Worm (Caenorhabditis elegans) whole organism, mixed stage, embryonic: ENCODE measurements around the gene srbc-33.

Experiments
- M03D4.4 ChIP-seq: sonication (generic microtip); optimal IDR thresholded peaks from 2 replicates; lab custom pipeline; 2017; ENCODE audit warnings: mild to moderate bottlenecking, missing genetic modification characterization, missing compliant biosample characterization
- bed-3 ChIP-seq: fragments of 200-800 bp; sonication (Bioruptor generic); optimal IDR thresholded peaks from 3 replicates; lab custom pipeline; 2018; ENCODE audit warnings: mild to moderate bottlenecking, missing genetic modification characterization, moderate library complexity, missing compliant biosample characterization
- blmp-1 ChIP-seq: fragments of 150-350 bp; optimal IDR thresholded peaks from 2 replicates; lab custom pipeline; 2014; ENCODE audit warnings: missing biosample characterization, missing genetic modification characterization
- ceh-39 ChIP-seq: fragments of 150-350 bp; optimal IDR thresholded peaks from 2 replicates; lab custom pipeline; 2014; ENCODE audit warnings: missing biosample characterization, missing genetic modification characterization
- ceh-43 ChIP-seq: fragments of 200-800 bp; sonication (Bioruptor generic); optimal IDR thresholded peaks from 2 replicates; lab custom pipeline; 2018; ENCODE audit warnings: mild to moderate bottlenecking, missing genetic modification characterization, moderate library complexity, missing compliant biosample characterization
- ceh-83 ChIP-seq: fragments of 200-800 bp; sonication (Bioruptor generic); optimal IDR thresholded peaks from 2 replicates; lab custom pipeline; 2018; ENCODE audit warnings: mild to moderate bottlenecking, missing genetic modification characterization, missing compliant biosample characterization
- ces-1 ChIP-seq: fragments of 150-350 bp; optimal IDR thresholded peaks from 2 replicates; lab custom pipeline; 2014; ENCODE audit warnings: missing biosample characterization, missing genetic modification reagents, missing genetic modification characterization
- cnd-1 ChIP-seq: fragments of 200-800 bp; sonication (Bioruptor generic); optimal IDR thresholded peaks from 2 replicates; lab custom pipeline; 2018; ENCODE audit warnings: mild to moderate bottlenecking, missing genetic modification characterization, missing compliant biosample characterization
- drap-1 ChIP-seq: fragments of 200-800 bp; sonication (Bioruptor generic); optimal IDR thresholded peaks from 3 replicates; lab custom pipeline; 2018; ENCODE audit warnings: mild to moderate bottlenecking, missing genetic modification characterization, missing compliant biosample characterization
- elt-1 ChIP-seq: sonication (generic microtip); optimal IDR thresholded peaks from 2 replicates; lab custom pipeline; 2017; ENCODE audit warnings: missing genetic modification characterization, mild to moderate bottlenecking, missing compliant biosample characterization, antibody characterized with exemption, moderate library complexity, borderline replicate concordance; ENCODE audit not compliant: insufficient read depth
- elt-3 ChIP-seq: fragments of 150-350 bp; optimal IDR thresholded peaks from 2 replicates; lab custom pipeline; 2014; ENCODE audit warnings: missing biosample characterization, missing genetic modification characterization
- flh-1 ChIP-seq: fragments of 200-800 bp; sonication (Bioruptor generic); optimal IDR thresholded peaks from 2 replicates; lab custom pipeline; 2018; ENCODE audit warnings: mild to moderate bottlenecking, missing genetic modification characterization, moderate library complexity, missing compliant biosample characterization
- ham-2 ChIP-seq: fragments of 200-800 bp; sonication (Bioruptor generic); optimal IDR thresholded peaks from 2 replicates; lab custom pipeline; 2018; ENCODE audit warnings: mild to moderate bottlenecking, missing genetic modification characterization, missing compliant biosample characterization
- hlh-1 ChIP-seq: fragments of 150-350 bp; optimal IDR thresholded peaks from 2 replicates; lab custom pipeline; 2014; ENCODE audit warnings: missing biosample characterization, missing genetic modification reagents, missing genetic modification characterization
- lin-13 ChIP-seq: fragments of 150-350 bp; optimal IDR thresholded peaks from 2 replicates; lab custom pipeline; 2014; ENCODE audit warnings: missing biosample characterization, missing genetic modification characterization
- lin-32 ChIP-seq: fragments of 200-800 bp; sonication (Bioruptor generic); optimal IDR thresholded peaks from 2 replicates; lab custom pipeline; 2018; ENCODE audit warnings: mild to moderate bottlenecking, missing genetic modification characterization, missing compliant biosample characterization
- lsy-2 ChIP-seq: fragments of 150-350 bp; optimal IDR thresholded peaks from 2 replicates; lab custom pipeline; 2014; ENCODE audit warnings: missing biosample characterization, missing genetic modification characterization
- mab-5 ChIP-seq: fragments of 150-350 bp; optimal IDR thresholded peaks from 2 replicates; lab custom pipeline; 2014; ENCODE audit warnings: missing biosample characterization, missing genetic modification characterization
- mep-1 ChIP-seq: fragments of 150-350 bp; optimal IDR thresholded peaks from 2 replicates; lab custom pipeline; 2017; ENCODE audit warnings: missing biosample characterization, missing genetic modification reagents, missing genetic modification characterization, inconsistent platforms
- mls-2 ChIP-seq: sonication (generic microtip); optimal IDR thresholded peaks from 2 replicates; lab custom pipeline; 2016; ENCODE audit warnings: mild to moderate bottlenecking, missing genetic modification characterization, moderate library complexity, missing compliant biosample characterization
- nhr-12 ChIP-seq: fragments of 150-350 bp; optimal IDR thresholded peaks from 2 replicates; lab custom pipeline; 2014; ENCODE audit warnings: missing biosample characterization, missing genetic modification characterization
- nhr-2 ChIP-seq: fragments of 150-350 bp; optimal IDR thresholded peaks from 2 replicates; lab custom pipeline; 2014; ENCODE audit warnings: missing biosample characterization, missing genetic modification characterization
- nhr-237 ChIP-seq: fragments of 150-350 bp; optimal IDR thresholded peaks from 2 replicates; lab custom pipeline; 2014; ENCODE audit warnings: missing biosample characterization, missing genetic modification characterization
- nhr-28 ChIP-seq: fragments of 150-350 bp; optimal IDR thresholded peaks from 2 replicates; lab custom pipeline; 2014; ENCODE audit warnings: missing biosample characterization, missing genetic modification characterization
- nhr-76 ChIP-seq: sonication (generic microtip); optimal IDR thresholded peaks from 2 replicates; lab custom pipeline; 2017; ENCODE audit warnings: missing biosample characterization, missing genetic modification characterization
- pha-4 ChIP-seq: fragments of 150-350 bp; optimal IDR thresholded peaks from 2 replicates; lab custom pipeline; 2018; ENCODE audit warnings: missing biosample characterization, missing genetic modification reagents, missing genetic modification characterization
- sem-2 ChIP-seq: fragments of 200-800 bp; sonication (Bioruptor generic); optimal IDR thresholded peaks from 2 replicates; lab custom pipeline; 2018; ENCODE audit warnings: mild to moderate bottlenecking, missing genetic modification characterization, missing compliant biosample characterization
- snpc-4 ChIP-seq: fragments of 150-350 bp; optimal IDR thresholded peaks from 2 replicates; lab custom pipeline; 2014; ENCODE audit warnings: missing biosample characterization, missing genetic modification characterization
- sptf-1 ChIP-seq: sonication (generic microtip); optimal IDR thresholded peaks from 2 replicates; lab custom pipeline; 2017; ENCODE audit warnings: mild to moderate bottlenecking, missing genetic modification characterization, moderate library complexity, missing compliant biosample characterization
- tbx-8 ChIP-seq: fragments of 200-800 bp; sonication (Bioruptor generic); optimal IDR thresholded peaks from 2 replicates; lab custom pipeline; 2018; ENCODE audit warnings: mild to moderate bottlenecking, missing genetic modification characterization, moderate library complexity, missing compliant biosample characterization
- unc-120 ChIP-seq: sonication (generic microtip); optimal IDR thresholded peaks from 2 replicates; lab custom pipeline; 2017; ENCODE audit warnings: missing genetic modification characterization, missing compliant biosample characterization; ENCODE audit not compliant: poor library complexity, severe bottlenecking
- unc-39 ChIP-seq: fragments of 150-350 bp; optimal IDR thresholded peaks from 2 replicates; lab custom pipeline; 2014; ENCODE audit warnings: missing biosample characterization, missing genetic modification characterization
- unc-62 ChIP-seq: fragments of 150-350 bp; optimal IDR thresholded peaks from 2 replicates; lab custom pipeline; 2014; ENCODE audit warnings: missing biosample characterization, missing genetic modification reagents, missing genetic modification characterization
- zip-8 ChIP-seq: fragments of 150-350 bp; optimal IDR thresholded peaks from 2 replicates; lab custom pipeline; 2014; ENCODE audit warnings: missing biosample characterization, missing genetic modification characterization
- ztf-11 ChIP-seq: fragments of 150-350 bp; optimal IDR thresholded peaks from 2 replicates; lab custom pipeline; 2014; ENCODE audit warnings: missing biosample characterization, missing genetic modification characterization

srbc-33 gene

DNA sequence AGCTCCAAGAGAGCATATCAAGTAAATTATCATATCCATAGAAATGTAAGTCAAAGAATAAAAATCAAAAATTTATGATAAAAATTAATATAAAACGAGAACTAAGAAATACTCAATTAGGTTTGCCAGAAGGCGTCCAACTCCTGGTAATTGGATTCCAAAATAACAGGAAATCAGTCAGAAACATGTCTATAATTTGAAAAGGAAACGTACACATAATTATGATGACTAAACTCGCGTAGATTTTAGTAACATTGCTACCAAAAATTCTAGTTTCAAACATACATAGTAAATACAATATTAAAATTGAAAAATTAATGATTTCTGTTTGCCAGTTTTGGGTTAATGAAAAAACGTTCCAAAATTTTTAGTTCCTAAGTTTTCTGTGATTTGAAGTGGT lies at the start of gene srbc-33:
TSS of gene srbc-33 (minus strand) at position 101 of the 400 bp plus-strand sequence.
- no peak for TF ChIP-seq M03D4.4
- no peak for TF ChIP-seq ham-2
- TF ChIP-seq ztf-11 (tag; lab: Kevin White, UChicago): no peak
- no peak for TF ChIP-seq unc-62
- TF ChIP-seq ceh-83 (GFP tag; lab: Kevin White, UChicago): no peak
- no peak for TF ChIP-seq nhr-76 (tag; lab: Kevin White, UChicago)
- no peak for TF ChIP-seq zip-8
- TF ChIP-seq flh-1 (GFP tag; lab: Kevin White, UChicago): no peak
- no peak for TF ChIP-seq cnd-1 (tag; lab: Kevin White, UChicago)
- TF ChIP-seq mab-5 (tag; lab: Kevin White, UChicago): no peak
- TF ChIP-seq unc-39 (tag; lab: Kevin White, UChicago): no peak
- no peak for TF ChIP-seq lin-32

- TF ChIP-seq mep-1 (tag; lab: Kevin White, UChicago) (no peak), ceh-43 (GFP tag; lab: Kevin White, UChicago) (no peak), zip-8 (no peak), ham-2 (no peak), hlh-1 (tag; lab: Kevin White, UChicago) (no peak), unc-62 (no peak), unc-120 (tag; lab: Kevin White, UChicago) (no peak), cnd-1 (tag; lab: Kevin White, UChicago) (no peak), unc-39 (tag; lab: Kevin White, UChicago) (no peak)
Measured at ce11 chrV:3530403-3530802, 45.8 kb upstream of the srbc-33 start, which contains the start of gene srbc-66. TSS of gene srbc-66 (plus strand) at chrV:3530703.

- no peak for TF ChIP-seq sem-2 (GFP tag; lab: Kevin White, UChicago)
- TF ChIP-seq flh-1 (GFP tag; lab: Kevin White, UChicago): no peak
- no peak for TF ChIP-seq ceh-83 (GFP tag; lab: Kevin White, UChicago)
- TF ChIP-seq lsy-2 (tag; lab: Kevin White, UChicago): no peak
- TF ChIP-seq nhr-12 (tag; lab: Kevin White, UChicago): no peak
- no peak for TF ChIP-seq cnd-1 (tag; lab: Kevin White, UChicago)
- no peak for TF ChIP-seq lin-13 (tag; lab: Kevin White, UChicago)
- no peak for TF ChIP-seq elt-3 (tag; lab: Kevin White, UChicago)
- TF ChIP-seq zip-8: no peak
- TF ChIP-seq mep-1 (tag; lab: Kevin White, UChicago): no peak
- TF ChIP-seq mls-2 (tag; lab: Kevin White, UChicago): no peak
- no peak for TF ChIP-seq nhr-2 (tag; lab: Kevin White, UChicago)
- TF ChIP-seq bed-3: no peak
- TF ChIP-seq nhr-76 (tag; lab: Kevin White, UChicago): no peak
- TF ChIP-seq nhr-28: no peak
- TF ChIP-seq mab-5 (tag; lab: Kevin White, UChicago): no peak
- no peak for TF ChIP-seq blmp-1
- no peak for TF ChIP-seq elt-1 (tag; lab: Kevin White, UChicago)
- TF ChIP-seq sptf-1 (tag; lab: Kevin White, UChicago): no peak
Measured at ce11 chrV:3526882-3527281, 42.3 kb upstream of the srbc-33 start, which contains the start of gene str-260. TSS of gene str-260 (plus strand) at chrV:3527182.

- TF ChIP-seq ceh-39 (tag; lab: Kevin White, UChicago): no peak
- TF ChIP-seq nhr-76 (tag; lab: Kevin White, UChicago): no peak
- no peak for TF ChIP-seq unc-120 (tag; lab: Kevin White, UChicago)
- TF ChIP-seq pha-4 (tag; lab: Kevin White, UChicago): no peak
- TF ChIP-seq mab-5 (tag; lab: Kevin White, UChicago): no peak
- no peak for TF ChIP-seq unc-39 (tag; lab: Kevin White, UChicago)
- no peak for TF ChIP-seq sptf-1 (tag; lab: Kevin White, UChicago)
- TF ChIP-seq ceh-83 (GFP tag; lab: Kevin White, UChicago): no peak
- TF ChIP-seq flh-1 (GFP tag; lab: Kevin White, UChicago): no peak
- no peak for TF ChIP-seq snpc-4 (tag; lab: Kevin White, UChicago)
- no peak for TF ChIP-seq mls-2 (tag; lab: Kevin White, UChicago)
- TF ChIP-seq lin-13 (tag; lab: Kevin White, UChicago): no peak
- TF ChIP-seq nhr-237 (tag; lab: Kevin White, UChicago): no peak
- TF ChIP-seq drap-1 (GFP tag; lab: Kevin White, UChicago): no peak
- TF ChIP-seq ces-1 (GFP tag; lab: Kevin White, UChicago): no peak
- TF ChIP-seq tbx-8 (GFP tag; lab: Kevin White, UChicago): no peak
- TF ChIP-seq elt-1 (tag; lab: Kevin White, UChicago): no peak
- TF ChIP-seq cnd-1 (tag; lab: Kevin White, UChicago): no peak
Measured at ce11 chrV:3524970-3525369, 40.4 kb upstream of the srbc-33 start, which contains the start of gene T24A6.7. TSS of gene T24A6.7 (plus strand) at chrV:3525270.
